Worm (Caenorhabditis elegans) whole organism, midembryonic: ENCODE data around the gene R13D7.2.

Experiments
- T22C8.4 ChIP-seq: fragments of 200-800 bp; sonication (Bioruptor generic); IDR thresholded peaks from 2 replicates; pipeline ENCODE4 v1.3.6; 2022; ENCODE audit warnings: missing genetic modification characterization, missing compliant biosample characterization
- cog-1 ChIP-seq: sonication (generic microtip); optimal IDR thresholded peaks from 2 replicates; lab custom pipeline; 2016; ENCODE audit warnings: missing genetic modification characterization, missing compliant biosample characterization
- flt-1 ChIP-seq: fragments of 200-800 bp; sonication (Bioruptor generic); IDR thresholded peaks from 2 replicates; pipeline ENCODE4 v1.3.6; 2022; ENCODE audit warnings: missing genetic modification characterization, missing compliant biosample characterization
- klf-2 ChIP-seq: fragments of 200-800 bp; sonication (Bioruptor generic); conservative IDR thresholded peaks from 2 replicates; pipeline ENCODE4 v1.3.6; 2022; ENCODE audit warnings: missing genetic modification reagents, missing genetic modification characterization, missing compliant biosample characterization
- med-1 ChIP-seq: sonication (generic microtip); optimal IDR thresholded peaks from 2 replicates; lab custom pipeline; 2017; ENCODE audit warnings: missing genetic modification characterization, mild to moderate bottlenecking, missing compliant biosample characterization, antibody characterized with exemption, missing genetic modification reagents; ENCODE audit not compliant: insufficient read depth
- ref-1 ChIP-seq: fragments of 200-800 bp; sonication (Bioruptor generic); conservative IDR thresholded peaks from 2 replicates; pipeline ENCODE4 v1.3.6; 2022; ENCODE audit warnings: missing genetic modification reagents, missing genetic modification characterization, missing compliant biosample characterization
- tab-1 ChIP-seq: fragments of 200-800 bp; sonication (Bioruptor generic); IDR thresholded peaks from 2 replicates; pipeline ENCODE4 v1.3.6; 2022; ENCODE audit warnings: missing genetic modification characterization, missing compliant biosample characterization
- ztf-23 ChIP-seq: fragments of 200-800 bp; sonication (Bioruptor generic); IDR thresholded peaks from 2 replicates; pipeline ENCODE4 v1.3.6; 2022; ENCODE audit warnings: missing genetic modification reagents, missing genetic modification characterization, missing compliant biosample characterization
- ztf-29 ChIP-seq: fragments of 200-800 bp; sonication (Bioruptor generic); IDR thresholded peaks from 2 replicates; pipeline ENCODE4 v1.3.6; 2022; ENCODE audit warnings: missing genetic modification reagents, missing genetic modification characterization, missing compliant biosample characterization

The R13D7.2 gene

ce11 chrV:7413107-7413774 lies 3.5 kb downstream of the R13D7.2 start, which contains the start of gene F18E3.11:
Gene F18E3.11, plus strand, starts transcription at chrV:7413482.
- TF ChIP-seq tab-1 (no peak), klf-2 (no peak), T22C8.4 (GFP tag; lab: Robert Waterston, UW) (no peak), cog-1 (tag; lab: Kevin White, UChicago) (no peak), ztf-29 (GFP tag; lab: Robert Waterston, UW) (no peak), ztf-23 (GFP tag; lab: Robert Waterston, UW) (no peak), med-1 (no peak), ref-1 (GFP tag; lab: Robert Waterston, UW) (no peak), flt-1 (GFP tag; lab: Robert Waterston, UW) (no peak)

- TF ChIP-seq ref-1 (GFP tag; lab: Robert Waterston, UW) (no peak), ztf-23 (GFP tag; lab: Robert Waterston, UW) (no peak), ztf-29 (GFP tag; lab: Robert Waterston, UW) (no peak), klf-2 (no peak)
Observed at ce11 chrV:7414909-7415308, 5.2 kb downstream of the R13D7.2 start, which contains the start of gene F18E3.12. Gene F18E3.12, plus strand, starts transcription at chrV:7414985.

ce11 chrV:7415780-7416428 lies 6.2 kb downstream of the R13D7.2 start, which contains the start of gene F18E3.13:
Gene F18E3.13, plus strand, starts transcription at chrV:7416164.
- TF ChIP-seq klf-2 (no peak), tab-1 (no peak), cog-1 (tag; lab: Kevin White, UChicago) (no peak), med-1 (no peak), ztf-23 (GFP tag; lab: Robert Waterston, UW) (no peak), ref-1 (GFP tag; lab: Robert Waterston, UW) (no peak), ztf-29 (GFP tag; lab: Robert Waterston, UW) (no peak), flt-1 (GFP tag; lab: Robert Waterston, UW) (no peak), T22C8.4 (GFP tag; lab: Robert Waterston, UW) (no peak)

- TF ChIP-seq ztf-23 (GFP tag; lab: Robert Waterston, UW) (no peak), ztf-29 (GFP tag; lab: Robert Waterston, UW) (no peak), flt-1 (GFP tag; lab: Robert Waterston, UW) (no peak)
Observed at ce11 chrV:7416569-7416968, 6.9 kb downstream of the R13D7.2 start.

- TF ChIP-seq cog-1 (tag; lab: Kevin White, UChicago) (no peak), tab-1 (no peak), ztf-23 (GFP tag; lab: Robert Waterston, UW) (no peak), klf-2 (no peak), med-1 (no peak), T22C8.4 (GFP tag; lab: Robert Waterston, UW) (no peak), flt-1 (GFP tag; lab: Robert Waterston, UW) (no peak)
Observed at ce11 chrV:7417018-7417716, 7.5 kb downstream of the R13D7.2 start, which contains the start of gene srw-67. Gene srw-67, plus strand, starts transcription at chrV:7417660.

ce11 chrV:7420162-7420561 lies 10.5 kb downstream of the R13D7.2 start, which contains the start of gene srxa-4:
Gene srxa-4, plus strand, starts transcription at chrV:7420462.
- no peak for TF ChIP-seq flt-1 (GFP tag; lab: Robert Waterston, UW)
- TF ChIP-seq tab-1, result no peak
- TF ChIP-seq med-1, result no peak
- no peak for TF ChIP-seq ztf-23 (GFP tag; lab: Robert Waterston, UW)
- TF ChIP-seq T22C8.4 (GFP tag; lab: Robert Waterston, UW), result no peak
- no peak for TF ChIP-seq cog-1 (tag; lab: Kevin White, UChicago)
- TF ChIP-seq ref-1 (GFP tag; lab: Robert Waterston, UW), result no peak
- no peak for TF ChIP-seq ztf-29 (GFP tag; lab: Robert Waterston, UW)
- no peak for TF ChIP-seq klf-2

ce11 chrV:7424336-7424735 lies 14.6 kb downstream of the R13D7.2 start, which contains the start of gene F18E3.10:
Gene F18E3.10, minus strand, starts transcription at chrV:7424436.
- no peak for TF ChIP-seq med-1

- TF ChIP-seq ref-1 (GFP tag; lab: Robert Waterston, UW) (no peak), tab-1 (no peak), flt-1 (GFP tag; lab: Robert Waterston, UW) (no peak), cog-1 (tag; lab: Kevin White, UChicago) (no peak), T22C8.4 (GFP tag; lab: Robert Waterston, UW) (no peak), ztf-23 (GFP tag; lab: Robert Waterston, UW) (no peak), klf-2 (no peak), ztf-29 (GFP tag; lab: Robert Waterston, UW) (no peak)
Observed at ce11 chrV:7426594-7426993, 16.9 kb downstream of the R13D7.2 start, which contains the start of gene srw-68. Gene srw-68, minus strand, starts transcription at chrV:7426694.

ce11 chrV:7428880-7429279 lies 19.2 kb downstream of the R13D7.2 start, which contains the start of gene srw-69:
Gene srw-69, minus strand, starts transcription at chrV:7428980.
- TF ChIP-seq med-1, result no peak
- TF ChIP-seq ztf-23 (GFP tag; lab: Robert Waterston, UW), result no peak
- no peak for TF ChIP-seq T22C8.4 (GFP tag; lab: Robert Waterston, UW)
- TF ChIP-seq cog-1 (tag; lab: Kevin White, UChicago), result no peak

ce11 chrV:7431016-7431415 lies 21.3 kb downstream of the R13D7.2 start, which contains the start of gene srw-71:
Gene srw-71, minus strand, starts transcription at chrV:7431116.
- TF ChIP-seq T22C8.4 (GFP tag; lab: Robert Waterston, UW), result no peak
- no peak for TF ChIP-seq klf-2
- TF ChIP-seq ztf-23 (GFP tag; lab: Robert Waterston, UW), result no peak
